Worm (Caenorhabditis elegans) whole organism, L4/young adult: ENCODE measurements around the gene F02H6.7.

Source experiments
- W03F9.2 ChIP-seq: fragments of 150-350 bp; optimal IDR thresholded peaks from 2 replicates; lab custom pipeline; 2014; ENCODE audit warnings: missing biosample characterization, missing genetic modification characterization
- him-1 ChIP-seq: sonication (generic microtip); optimal IDR thresholded peaks from 2 replicates; lab custom pipeline; 2016; ENCODE audit warnings: missing genotype, missing genetic modification reagents, missing genetic modification characterization, missing compliant biosample characterization

DNA sequence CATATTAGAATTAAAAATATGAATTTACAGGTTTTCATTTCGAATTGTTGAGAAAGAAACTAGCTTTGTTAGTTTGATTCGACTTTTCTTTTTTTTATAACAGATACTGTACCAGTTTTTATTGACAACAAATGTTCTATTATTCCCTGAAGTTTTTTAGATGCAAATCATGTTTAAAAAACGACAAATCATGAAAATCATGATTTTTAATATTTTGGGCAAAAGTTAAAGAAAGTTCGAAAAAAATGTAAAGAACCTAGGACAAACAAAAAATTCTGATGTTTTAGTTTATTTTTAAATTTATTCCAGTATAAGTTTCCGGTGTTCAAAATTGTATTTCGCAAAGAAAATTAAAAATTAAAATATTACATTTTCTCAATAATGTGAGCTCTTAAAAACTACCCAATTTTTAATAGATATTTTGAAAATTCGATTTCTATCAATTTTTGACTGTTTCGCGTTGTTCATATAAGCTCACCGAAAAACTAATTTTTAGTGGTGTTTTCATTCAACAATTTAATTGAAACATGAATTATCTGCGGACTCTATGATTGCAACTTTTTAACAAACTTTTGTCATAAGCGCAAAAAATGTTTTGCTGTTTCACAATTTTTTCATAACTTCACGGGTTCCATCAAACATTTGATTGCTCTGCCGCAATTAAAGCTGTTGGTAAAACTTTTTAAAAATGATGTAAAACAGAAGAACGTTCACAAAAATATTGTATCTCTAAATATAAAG, 13.6 kb upstream of the F02H6.7 start, which contains the start of gene Y64G10A.10:
- TF ChIP-seq W03F9.2 (tag; lab: Kevin White, UChicago) (no peak), him-1 (tag; lab: Kevin White, UChicago) (no peak)
